Fruit fly (Drosophila melanogaster) S2 (cell line): ENCODE measurements around the gene Cpsf6.

ENCODE experiments used
- CG8478 ChIP-seq: fragments of >200 bp; optimal IDR thresholded peaks from 2 replicates; lab custom pipeline; 2018
- CTCF ChIP-seq, 2 experiments: fragments of >200 bp; optimal IDR thresholded peaks; 2 replicates each; lab custom pipeline; 2018

- TF ChIP-seq CTCF (optimal IDR thresholded peaks at IDR 0.05; lab: Kevin White, UChicago) (no peak), CG8478 (lab: Kevin White, UChicago) (no peak)
These were observed 8.4 kb downstream of the Cpsf6 start, which contains the start of gene Gr66a for dm6 chr3L:8306880-8307279.
